Fruit fly (Drosophila melanogaster) whole organism, embryonic: ENCODE data around the gene Dnai2.

Experiments
- Antp ChIP-seq: fragments of 200-800 bp; sonication (Bioruptor generic); optimal IDR thresholded peaks from 3 replicates; lab custom pipeline; 2016; ENCODE audit warnings: missing biosample characterization, missing genetic modification characterization
- Atf-2 ChIP-seq: fragments of 200-800 bp; sonication (Bioruptor generic); optimal IDR thresholded peaks from 2 replicates; lab custom pipeline; 2016; ENCODE audit warnings: missing biosample characterization, missing genetic modification characterization
- Bdp1 ChIP-seq: fragments of 200-800 bp; sonication (Bioruptor generic); optimal IDR thresholded peaks from 3 replicates; lab custom pipeline; 2016; ENCODE audit warnings: missing biosample characterization, missing genetic modification characterization
- CG10147 ChIP-seq: fragments of 200-800 bp; sonication (Bioruptor generic); optimal IDR thresholded peaks from 2 replicates; lab custom pipeline; 2019; ENCODE audit warnings: missing biosample characterization, mild to moderate bottlenecking, missing genetic modification characterization, moderate library complexity
- CG10366 ChIP-seq: fragments of 200-800 bp; sonication (Bioruptor generic); IDR thresholded peaks from 2 replicates; pipeline ENCODE4 v1.3.6; 2022; ENCODE audit warnings: missing biosample characterization, missing genetic modification characterization
- CG11723 ChIP-seq: fragments of 200-800 bp; sonication (Bioruptor generic); optimal IDR thresholded peaks from 2 replicates; lab custom pipeline; 2017; ENCODE audit warnings: missing biosample characterization, mild to moderate bottlenecking, missing genetic modification characterization
- CG12219 ChIP-seq: fragments of 200-800 bp; sonication (Bioruptor generic); optimal IDR thresholded peaks from 3 replicates; lab custom pipeline; 2018; ENCODE audit warnings: missing biosample characterization, mild to moderate bottlenecking, missing genetic modification characterization
- CG14441 ChIP-seq: fragments of 200-800 bp; sonication (Bioruptor generic); IDR thresholded peaks from 2 replicates; pipeline ENCODE4 v1.3.6; 2022; ENCODE audit warnings: missing biosample characterization, missing genetic modification characterization
- CG15073 ChIP-seq: fragments of 200-800 bp; sonication (Bioruptor generic); optimal IDR thresholded peaks from 2 replicates; lab custom pipeline; 2016; ENCODE audit warnings: missing biosample characterization, missing genetic modification characterization
- CG15479 ChIP-seq: fragments of 200-800 bp; sonication (Bioruptor generic); optimal IDR thresholded peaks from 3 replicates; lab custom pipeline; 2019; ENCODE audit warnings: missing biosample characterization, mild to moderate bottlenecking, missing genetic modification characterization, moderate library complexity
- CG15696 ChIP-seq: fragments of 200-800 bp; sonication (Bioruptor generic); optimal IDR thresholded peaks from 2 replicates; lab custom pipeline; 2019; ENCODE audit warnings: missing biosample characterization, mild to moderate bottlenecking, missing genetic modification characterization, moderate library complexity
- CG16815 ChIP-seq: fragments of 200-800 bp; sonication (Bioruptor generic); optimal IDR thresholded peaks from 3 replicates; lab custom pipeline; 2017; ENCODE audit warnings: missing biosample characterization, mild to moderate bottlenecking, missing genetic modification characterization
- CG17361 ChIP-seq: fragments of 200-800 bp; sonication (Bioruptor generic); IDR thresholded peaks from 3 replicates; pipeline ENCODE4 v1.3.6; 2022; ENCODE audit warnings: missing biosample characterization, missing genetic modification characterization
- CG1832 ChIP-seq: fragments of 200-800 bp; sonication (Bioruptor generic); optimal IDR thresholded peaks from 2 replicates; lab custom pipeline; 2017; ENCODE audit warnings: missing biosample characterization, mild to moderate bottlenecking, missing genetic modification characterization, inconsistent platforms
- CG2889 ChIP-seq: fragments of 200-800 bp; sonication (Bioruptor generic); IDR thresholded peaks from 3 replicates; pipeline ENCODE4 v1.3.6; 2022; ENCODE audit warnings: missing biosample characterization, missing genetic modification characterization
- CG3726 ChIP-seq: fragments of 200-800 bp; sonication (Bioruptor generic); IDR thresholded peaks from 3 replicates; pipeline ENCODE4, ENCODE4 v1.3.6; 2022; ENCODE audit warnings: missing biosample characterization, missing genetic modification characterization
- CG4617 ChIP-seq: fragments of 200-800 bp; sonication (Bioruptor generic); optimal IDR thresholded peaks from 3 replicates; lab custom pipeline; 2016; ENCODE audit warnings: missing biosample characterization, missing genetic modification characterization, borderline replicate concordance
- CG7786 ChIP-seq: fragments of 200-800 bp; sonication (Bioruptor generic); optimal IDR thresholded peaks from 2 replicates; lab custom pipeline; 2016; ENCODE audit warnings: missing biosample characterization, missing genetic modification characterization
- CG7839 ChIP-seq: fragments of 200-800 bp; sonication (Bioruptor generic); optimal IDR thresholded peaks from 3 replicates; lab custom pipeline; 2018; ENCODE audit warnings: missing biosample characterization, mild to moderate bottlenecking, missing genetic modification characterization, moderate library complexity
- CG7928 ChIP-seq: fragments of 200-800 bp; sonication (Bioruptor generic); optimal IDR thresholded peaks from 2 replicates; lab custom pipeline; 2017; ENCODE audit warnings: missing biosample characterization, mild to moderate bottlenecking, missing genetic modification characterization
- Chrac-16 ChIP-seq: fragments of 200-800 bp; sonication (Bioruptor generic); optimal IDR thresholded peaks from 3 replicates; lab custom pipeline; 2016; ENCODE audit warnings: missing biosample characterization, missing genetic modification characterization
- D ChIP-seq, 2 experiments: fragments of 200-800 bp in 1 of 2; fragments of >200 bp in 1 of 2; sonication (Bioruptor generic) in 1 of 2; optimal IDR thresholded peaks; 2 replicates in 1 of 2; 3 replicates in 1 of 2; lab custom pipeline; 2017; ENCODE audit warnings: mild to moderate bottlenecking in 1 of 2, missing biosample characterization in 1 of 2, missing genetic modification characterization in 1 of 2, missing genetic modification reagents in 1 of 2
- Drgx ChIP-seq: fragments of 200-800 bp; sonication (Bioruptor generic); IDR thresholded peaks from 2 replicates; pipeline ENCODE4 v1.3.6; 2022; ENCODE audit warnings: missing biosample characterization, missing genetic modification characterization
- Eip74EF ChIP-seq, 2 experiments: fragments of 200-800 bp in 1 of 2; fragments of >200 bp in 1 of 2; sonication (Bioruptor generic) in 1 of 2; optimal IDR thresholded peaks; 2 replicates each; lab custom pipeline; 2017 to 2019; ENCODE audit warnings: missing biosample characterization in 2 of 2, missing genetic modification characterization in 2 of 2, mild to moderate bottlenecking in 1 of 2, moderate library complexity in 1 of 2
- Elba2 ChIP-seq: fragments of 200-800 bp; sonication (Bioruptor generic); optimal IDR thresholded peaks from 3 replicates; lab custom pipeline; 2016; ENCODE audit warnings: missing biosample characterization, missing genetic modification characterization
- HmgZ ChIP-seq: fragments of 200-800 bp; sonication (Bioruptor generic); optimal IDR thresholded peaks from 2 replicates; lab custom pipeline; 2018; ENCODE audit warnings: missing biosample characterization, mild to moderate bottlenecking, missing genetic modification characterization
- Hmr ChIP-seq: fragments of 200-800 bp; sonication (Bioruptor generic); optimal IDR thresholded peaks from 3 replicates; lab custom pipeline; 2017; ENCODE audit warnings: mild to moderate bottlenecking, missing biosample characterization, missing genetic modification reagents, missing genetic modification characterization
- NFAT ChIP-seq: fragments of 200-800 bp; sonication (Bioruptor generic); IDR thresholded peaks from 2 replicates; pipeline ENCODE4 v1.3.6; 2022; ENCODE audit warnings: missing biosample characterization, missing genetic modification characterization
- PHDP ChIP-seq: fragments of 200-800 bp; sonication (Bioruptor generic); optimal IDR thresholded peaks from 3 replicates; lab custom pipeline; 2018; ENCODE audit warnings: missing biosample characterization, mild to moderate bottlenecking, missing genetic modification characterization, moderate library complexity
- Ptx1 ChIP-seq: fragments of 200-800 bp; sonication (Bioruptor generic); IDR thresholded peaks from 2 replicates; pipeline ENCODE4 v1.3.6; 2022; ENCODE audit warnings: missing biosample characterization, missing genetic modification characterization
- Sin3A ChIP-seq: fragments of >200 bp; optimal IDR thresholded peaks from 2 replicates; lab custom pipeline; 2018
- Sox102F ChIP-seq: fragments of 200-800 bp; sonication (Bioruptor generic); optimal IDR thresholded peaks from 2 replicates; lab custom pipeline; 2018; ENCODE audit warnings: missing biosample characterization, mild to moderate bottlenecking, missing genetic modification characterization, moderate library complexity
- corto ChIP-seq: fragments of 200-800 bp; sonication (Bioruptor generic); optimal IDR thresholded peaks from 2 replicates; lab custom pipeline; 2016; ENCODE audit warnings: missing biosample characterization, mild to moderate bottlenecking, missing genetic modification characterization, moderate library complexity
- dan ChIP-seq: fragments of 200-800 bp; sonication (Bioruptor generic); IDR thresholded peaks from 2 replicates; pipeline ENCODE4 v1.3.6; 2022; ENCODE audit warnings: missing biosample characterization, missing genetic modification characterization
- eve ChIP-seq, 2 experiments: fragments of >200 bp; optimal IDR thresholded peaks; 2 replicates each; lab custom pipeline; 2017; ENCODE audit warnings: missing biosample characterization in 2 of 2, missing genetic modification characterization in 2 of 2
- eyg ChIP-seq: fragments of 200-800 bp; sonication (Bioruptor generic); optimal IDR thresholded peaks from 3 replicates; lab custom pipeline; 2016; ENCODE audit warnings: missing biosample characterization, missing genetic modification characterization
- fd102C ChIP-seq: fragments of 200-800 bp; sonication (Bioruptor generic); optimal IDR thresholded peaks from 2 replicates; lab custom pipeline; 2018; ENCODE audit warnings: missing biosample characterization, mild to moderate bottlenecking, missing genetic modification characterization, moderate library complexity
- fd64A ChIP-seq: fragments of 200-800 bp; sonication (Bioruptor generic); optimal IDR thresholded peaks from 3 replicates; lab custom pipeline; 2018; ENCODE audit warnings: missing biosample characterization, mild to moderate bottlenecking, missing genetic modification characterization
- ftz-f1 ChIP-seq: fragments of 200-800 bp; sonication (Bioruptor generic); optimal IDR thresholded peaks from 2 replicates; lab custom pipeline; 2016; ENCODE audit warnings: missing biosample characterization, missing genetic modification characterization
- gcm ChIP-seq: fragments of 200-800 bp; sonication (Bioruptor generic); optimal IDR thresholded peaks from 2 replicates; lab custom pipeline; 2019; ENCODE audit warnings: missing biosample characterization, mild to moderate bottlenecking, missing genetic modification characterization, moderate library complexity
- gfzf ChIP-seq: fragments of 200-800 bp; sonication (Bioruptor generic); optimal IDR thresholded peaks from 2 replicates; lab custom pipeline; 2016; ENCODE audit warnings: missing biosample characterization, mild to moderate bottlenecking, missing genetic modification characterization, moderate library complexity
- grau ChIP-seq: fragments of 200-800 bp; optimal IDR thresholded peaks from 3 replicates; lab custom pipeline; 2019; ENCODE audit warnings: missing biosample characterization, mild to moderate bottlenecking, missing genetic modification characterization, moderate library complexity
- kni ChIP-seq: fragments of 200-800 bp; sonication (Bioruptor generic); optimal IDR thresholded peaks from 3 replicates; lab custom pipeline; 2017; ENCODE audit warnings: mild to moderate bottlenecking, missing biosample characterization, missing genetic modification reagents, missing genetic modification characterization
- luna ChIP-seq: fragments of 200-800 bp; sonication (Bioruptor generic); optimal IDR thresholded peaks from 2 replicates; lab custom pipeline; 2016; ENCODE audit warnings: missing biosample characterization, missing genetic modification characterization
- mirr ChIP-seq: fragments of 200-800 bp; sonication (Bioruptor generic); optimal IDR thresholded peaks from 3 replicates; lab custom pipeline; 2018; ENCODE audit warnings: missing biosample characterization, mild to moderate bottlenecking, missing genetic modification characterization
- mld ChIP-seq: fragments of 200-800 bp; sonication (Bioruptor generic); IDR thresholded peaks from 3 replicates; pipeline ENCODE4 v1.3.6; 2022; ENCODE audit warnings: missing biosample characterization, missing genetic modification characterization; ENCODE audit not compliant: partially characterized antibody
- onecut ChIP-seq: fragments of 200-800 bp; sonication (Bioruptor generic); IDR thresholded peaks from 2 replicates; pipeline ENCODE4 v1.3.6; 2022; ENCODE audit warnings: missing biosample characterization, missing genetic modification characterization
- salm ChIP-seq: fragments of 200-800 bp; sonication (Bioruptor generic); optimal IDR thresholded peaks from 2 replicates; lab custom pipeline; 2018; ENCODE audit warnings: missing biosample characterization, mild to moderate bottlenecking, missing genetic modification characterization
- stc ChIP-seq: fragments of 200-800 bp; sonication (Bioruptor generic); IDR thresholded peaks from 2 replicates; pipeline ENCODE4 v1.3.6; 2022; ENCODE audit warnings: missing biosample characterization, missing genetic modification characterization
- tgo ChIP-seq: fragments of 200-800 bp; sonication (Bioruptor generic); IDR thresholded peaks from 3 replicates; pipeline ENCODE4 v1.3.6; 2022; ENCODE audit warnings: missing biosample characterization, missing genetic modification characterization

The Dnai2 gene

dm6 chr3L:11648410-11648809 is 50.7 kb downstream of the Dnai2 start, which contains the start of the genes RIOK1 and Polr3H (continued):
- TF ChIP-seq fd102C: no peak
- no peak; the same call in 2 of the 3 replicates for TF ChIP-seq CG17361 (GFP tag; lab: Robert Waterston, UW)
- TF ChIP-seq CG10147 (GFP tag; lab: Kevin White, UChicago): no peak
- TF ChIP-seq Sox102F: no peak
- TF ChIP-seq onecut (GFP tag; lab: Robert Waterston, UW): no peak
- TF ChIP-seq mirr: no peak
- TF ChIP-seq CG15479 (GFP tag; lab: Kevin White, UChicago): peak; percentile 52
- no peak for TF ChIP-seq ftz-f1
- TF ChIP-seq fd64A: no peak
- TF ChIP-seq CG2889 (GFP tag; lab: Robert Waterston, UW): peak; percentile 57; the same call in 1 of the 3 replicates
- peak; percentile 62 for TF ChIP-seq gfzf (GFP tag; lab: Kevin White, UChicago)
- TF ChIP-seq Drgx (GFP tag; lab: Robert Waterston, UW): peak; percentile 46; the same call in 1 of the 2 replicates
- TF ChIP-seq CG3726 (GFP tag; lab: Robert Waterston, UW): no peak
- TF ChIP-seq Hmr: peak; percentile 63
- peak; percentile 73 for TF ChIP-seq Sin3A (lab: Kevin White, UChicago)
- TF ChIP-seq Elba2: peak; percentile 30
- no peak for TF ChIP-seq dan (GFP tag; lab: Robert Waterston, UW)
- TF ChIP-seq tgo (GFP tag; lab: Robert Waterston, UW): peak; percentile 74
- TF ChIP-seq CG11723: no peak
- peak; percentile 18 for TF ChIP-seq eyg (GFP tag; lab: Kevin White, UChicago)
- TF ChIP-seq gcm (GFP tag; lab: Kevin White, UChicago): no peak
- TF ChIP-seq CG7928 (GFP tag; lab: Kevin White, UChicago): no peak
- TF ChIP-seq corto (GFP tag; lab: Kevin White, UChicago): no peak
- TF ChIP-seq Antp (GFP tag; lab: Kevin White, UChicago): peak; percentile 60
- TF ChIP-seq D (optimal IDR thresholded peaks at IDR 0.05; lab: Kevin White, UChicago): no peak
- no peak for TF ChIP-seq D (GFP tag; optimal IDR thresholded peaks at IDR 0.05; lab: Kevin White, UChicago)
- TF ChIP-seq grau (tag; lab: Kevin White, UChicago): no peak
- peak; percentile 4 for TF ChIP-seq CG15696
- no peak for TF ChIP-seq Eip74EF (GFP tag; optimal IDR thresholded peaks at IDR 0.05; lab: Kevin White, UChicago)
- TF ChIP-seq CG12219: no peak
- peak; percentile 75 for TF ChIP-seq Chrac-16
- peak; percentile 68 for TF ChIP-seq CG4617
- TF ChIP-seq NFAT: peak; percentile 40; the same call in 1 of the 2 replicates
- no peak for TF ChIP-seq luna (GFP tag; lab: Kevin White, UChicago)
- TF ChIP-seq stc (GFP tag; lab: Robert Waterston, UW): peak; percentile 59; the same call in 1 of the 2 replicates
- TF ChIP-seq CG16815 (GFP tag; lab: Kevin White, UChicago): no peak
- peak; percentile 74 for TF ChIP-seq HmgZ (tag; lab: Kevin White, UChicago)
- no peak for TF ChIP-seq eve (GFP tag; optimal IDR thresholded peaks at IDR 0.05; lab: Kevin White, UChicago)
- no peak for TF ChIP-seq PHDP (tag; lab: Kevin White, UChicago)
- TF ChIP-seq Ptx1: peak; percentile 63; the same call in 1 of the 2 replicates
- TF ChIP-seq CG1832: no peak
- peak; percentile 61 for TF ChIP-seq Atf-2
- TF ChIP-seq CG10366: peak; percentile 67
- no peak for TF ChIP-seq CG15073 (GFP tag; lab: Kevin White, UChicago)
- no peak for TF ChIP-seq salm (tag; lab: Kevin White, UChicago)
- TF ChIP-seq CG7839 (tag; lab: Kevin White, UChicago): no peak
- TF ChIP-seq CG7786 (GFP tag; lab: Kevin White, UChicago): peak; percentile 75
- 0 out of 2 replicates have a peak, but pooled peaks have one; percentile 69 for TF ChIP-seq CG14441 (GFP tag; lab: Robert Waterston, UW)
- no peak for TF ChIP-seq mld (GFP tag; lab: Robert Waterston, UW)
- TF ChIP-seq kni (GFP tag; lab: Kevin White, UChicago): no peak
- TF ChIP-seq Bdp1: peak; percentile 49
